Fruit fly (Drosophila melanogaster) whole organism, adult: ENCODE measurements around the gene CG14841.

Experiments
- CG11617 ChIP-seq: fragments of 200-800 bp; sonication (Bioruptor generic); optimal IDR thresholded peaks from 2 replicates; lab custom pipeline; 2017; ENCODE audit warnings: mild to moderate bottlenecking, missing biosample characterization, missing genetic modification reagents, missing genetic modification characterization
- CG12768 ChIP-seq: fragments of 200-800 bp; sonication (Bioruptor generic); optimal IDR thresholded peaks from 2 replicates; lab custom pipeline; 2017; ENCODE audit warnings: missing biosample characterization, missing genetic modification characterization, mild to moderate bottlenecking, moderate library complexity, missing genetic modification reagents
- CG14711 ChIP-seq: fragments of 200-800 bp; sonication (Bioruptor generic); optimal IDR thresholded peaks from 2 replicates; lab custom pipeline; 2018; ENCODE audit warnings: missing biosample characterization, mild to moderate bottlenecking, missing genetic modification characterization, moderate library complexity
- CG1620 ChIP-seq: fragments of 200-800 bp; sonication (Bioruptor generic); optimal IDR thresholded peaks from 2 replicates; lab custom pipeline; 2016; ENCODE audit warnings: missing biosample characterization, missing genetic modification characterization
- CG33017 ChIP-seq: fragments of 200-800 bp; sonication (Bioruptor generic); optimal IDR thresholded peaks from 2 replicates; lab custom pipeline; 2018; ENCODE audit warnings: missing biosample characterization, mild to moderate bottlenecking, missing genetic modification characterization, moderate library complexity
- CG5204 ChIP-seq: fragments of 200-800 bp; sonication (Bioruptor generic); optimal IDR thresholded peaks from 2 replicates; lab custom pipeline; 2016; ENCODE audit warnings: missing biosample characterization, missing genetic modification characterization
- CG7045 ChIP-seq: fragments of 200-800 bp; sonication (Bioruptor generic); optimal IDR thresholded peaks from 2 replicates; lab custom pipeline; 2017; ENCODE audit warnings: missing biosample characterization, mild to moderate bottlenecking, missing genetic modification characterization
- CG7101 ChIP-seq: fragments of 200-800 bp; sonication (Bioruptor generic); optimal IDR thresholded peaks from 2 replicates; lab custom pipeline; 2018; ENCODE audit warnings: missing biosample characterization, mild to moderate bottlenecking, missing genetic modification characterization, moderate library complexity
- Clk ChIP-seq: fragments of 200-800 bp; sonication (Bioruptor generic); optimal IDR thresholded peaks from 2 replicates; lab custom pipeline; 2017; ENCODE audit warnings: missing biosample characterization, missing genetic modification characterization
- Crg-1 ChIP-seq: fragments of 200-800 bp; sonication (Bioruptor generic); optimal IDR thresholded peaks from 2 replicates; lab custom pipeline; 2016; ENCODE audit warnings: missing biosample characterization, missing genetic modification characterization
- Hr96 ChIP-seq: fragments of 200-800 bp; sonication (Bioruptor generic); optimal IDR thresholded peaks from 2 replicates; lab custom pipeline; 2016; ENCODE audit warnings: missing biosample characterization, missing genetic modification characterization
- Mnt ChIP-seq: fragments of 200-800 bp; sonication (Bioruptor generic); optimal IDR thresholded peaks from 2 replicates; lab custom pipeline; 2016; ENCODE audit warnings: missing biosample characterization, mild to moderate bottlenecking, missing genetic modification characterization
- bab1 ChIP-seq: fragments of 200-800 bp; sonication (Bioruptor generic); optimal IDR thresholded peaks from 3 replicates; lab custom pipeline; 2019; ENCODE audit warnings: missing biosample characterization, mild to moderate bottlenecking, missing genetic modification characterization, moderate library complexity
- cic ChIP-seq: fragments of 200-800 bp; sonication (Bioruptor generic); optimal IDR thresholded peaks from 2 replicates; lab custom pipeline; 2017; ENCODE audit warnings: missing biosample characterization, mild to moderate bottlenecking, missing genetic modification characterization, moderate library complexity
- cnc ChIP-seq, 2 experiments: fragments of >200 bp; optimal IDR thresholded peaks; 2 replicates each; lab custom pipeline; 2017
- kay ChIP-seq: fragments of 200-800 bp; sonication (Bioruptor generic); peaks from one replicate; lab custom pipeline; 2016; ENCODE audit warnings: missing biosample characterization, missing genetic modification characterization, borderline replicate concordance
- ovo ChIP-seq: fragments of 200-800 bp; sonication (Bioruptor generic); optimal IDR thresholded peaks from 2 replicates; lab custom pipeline; 2016; ENCODE audit warnings: missing biosample characterization, missing genetic modification characterization
- pad ChIP-seq: fragments of 200-800 bp; sonication (Bioruptor generic); optimal IDR thresholded peaks from 3 replicates; lab custom pipeline; 2017; ENCODE audit warnings: missing biosample characterization, missing genetic modification characterization, mild to moderate bottlenecking, moderate library complexity, missing genetic modification reagents
- tj ChIP-seq: fragments of 200-800 bp; sonication (Bioruptor generic); optimal IDR thresholded peaks from 3 replicates; lab custom pipeline; 2017; ENCODE audit warnings: missing biosample characterization, mild to moderate bottlenecking, missing genetic modification characterization, moderate library complexity
- toe ChIP-seq: fragments of 200-800 bp; sonication (Bioruptor generic); optimal IDR thresholded peaks from 2 replicates; lab custom pipeline; 2016; ENCODE audit warnings: missing biosample characterization, missing genetic modification characterization

The CG14841 gene

DNA sequence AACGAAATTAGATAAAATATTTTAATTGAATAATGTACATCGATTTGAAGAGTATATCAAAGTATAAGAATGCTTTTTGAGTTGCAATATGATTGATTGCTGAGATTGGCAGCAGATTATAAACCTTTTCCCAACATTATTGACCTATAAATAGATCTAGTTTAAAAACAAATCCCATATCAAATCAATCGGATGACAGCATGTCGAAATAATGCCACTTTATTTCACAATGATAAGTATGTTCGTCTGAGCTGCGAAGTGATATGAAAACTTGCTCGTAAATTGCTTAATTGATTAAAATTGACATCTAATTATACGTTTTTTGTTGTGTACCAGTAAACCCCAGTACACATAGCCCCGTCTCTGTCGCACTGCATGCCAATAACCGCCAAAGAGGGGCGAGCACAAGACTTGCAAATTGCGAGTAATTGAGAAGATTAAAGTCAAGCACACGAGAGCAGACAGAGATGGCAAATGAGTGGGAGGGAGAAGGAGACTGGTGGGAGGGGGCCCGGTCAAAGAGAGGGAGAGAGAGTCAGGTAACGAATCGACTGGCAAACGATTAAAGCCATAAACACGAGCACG lies 20.9 kb upstream of the CG14841 start:
- TF ChIP-seq CG11617 (GFP tag; lab: Kevin White, UChicago) (no peak), cic (GFP tag; lab: Kevin White, UChicago) (peak; percentile 75), CG1620 (GFP tag; lab: Kevin White, UChicago) (peak; percentile 36), ovo (GFP tag; lab: Kevin White, UChicago) (peak; percentile 53), kay (peak; percentile 94), pad (peak; percentile 92)

DNA sequence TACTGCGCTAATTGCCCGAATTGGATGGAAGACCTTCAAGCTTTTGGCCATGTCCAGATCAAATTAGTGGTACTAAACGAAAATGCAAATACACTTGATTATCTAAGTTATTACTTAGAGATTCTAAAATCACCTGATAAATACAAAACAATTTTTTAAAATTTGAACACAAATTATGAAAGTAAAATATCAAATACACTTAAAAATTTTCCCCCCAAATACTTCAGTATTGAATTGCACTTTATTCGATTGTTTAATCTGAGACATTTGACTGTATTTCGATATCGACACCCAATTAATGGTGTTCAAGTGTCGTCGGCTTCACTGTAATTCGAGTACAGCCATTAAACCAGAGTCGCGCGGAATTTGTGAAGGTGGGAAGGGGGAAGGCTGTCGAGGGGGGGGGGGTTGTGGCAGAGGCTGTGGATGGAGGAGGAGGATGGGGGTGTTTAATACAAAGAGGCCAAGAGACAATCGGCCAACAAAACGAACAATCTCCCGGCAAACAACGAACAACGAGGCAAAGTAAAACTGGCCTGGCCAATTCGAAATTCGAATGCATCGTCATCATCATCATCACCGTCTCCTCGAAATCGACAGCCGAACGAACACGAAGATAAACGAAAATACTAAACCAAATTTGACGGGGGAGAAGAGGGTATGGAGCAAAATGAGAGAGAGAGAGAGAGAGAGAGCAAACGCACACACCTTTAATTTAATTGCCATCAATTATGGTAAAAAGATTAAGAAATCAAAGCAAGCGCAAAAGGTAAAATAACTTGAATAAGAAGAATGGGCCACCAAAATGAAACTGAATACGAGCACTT lies 20.2 kb upstream of the CG14841 start:
- TF ChIP-seq kay (peak; percentile 80), Crg-1 (GFP tag; lab: Kevin White, UChicago) (no peak), CG12768 (GFP tag; lab: Kevin White, UChicago) (no peak)

DNA sequence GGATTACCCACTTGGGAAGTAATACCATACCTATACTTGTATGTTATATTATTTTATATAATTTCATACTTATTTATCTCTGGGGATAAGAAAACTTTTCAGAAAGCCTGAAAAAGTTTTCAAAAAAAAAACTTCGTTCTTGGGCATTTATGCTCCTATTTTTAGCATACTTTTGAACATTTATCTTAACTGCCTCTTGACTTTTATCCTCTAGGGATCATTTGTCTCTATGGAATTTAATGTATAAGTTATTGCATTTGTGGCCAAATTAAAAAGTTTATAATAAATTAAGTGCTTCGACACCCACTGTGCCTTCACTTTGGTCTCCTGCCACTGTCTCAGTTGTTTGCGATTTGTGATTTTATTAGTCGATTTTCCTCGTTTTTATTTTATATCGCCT lies 18.1 kb upstream of the CG14841 start:
- TF ChIP-seq Mnt = no peak
- TF ChIP-seq toe (GFP tag; lab: Kevin White, UChicago) = no peak
- no peak for TF ChIP-seq CG12768 (GFP tag; lab: Kevin White, UChicago)
- TF ChIP-seq CG33017 (tag; lab: Kevin White, UChicago) = no peak
- no peak for TF ChIP-seq cic (GFP tag; lab: Kevin White, UChicago)
- TF ChIP-seq CG7101 (tag; lab: Kevin White, UChicago) = no peak
- no peak for TF ChIP-seq Clk (GFP tag; lab: Kevin White, UChicago)
- no peak for TF ChIP-seq tj (GFP tag; lab: Kevin White, UChicago)
- no peak for TF ChIP-seq bab1 (GFP tag; lab: Kevin White, UChicago)
- TF ChIP-seq CG14711 = no peak
- TF ChIP-seq CG1620 (GFP tag; lab: Kevin White, UChicago) = no peak
- no peak for TF ChIP-seq CG11617 (GFP tag; lab: Kevin White, UChicago)
- no peak for TF ChIP-seq Hr96
- TF ChIP-seq CG5204 (GFP tag; lab: Kevin White, UChicago) = no peak
- TF ChIP-seq ovo (GFP tag; lab: Kevin White, UChicago) = no peak

DNA sequence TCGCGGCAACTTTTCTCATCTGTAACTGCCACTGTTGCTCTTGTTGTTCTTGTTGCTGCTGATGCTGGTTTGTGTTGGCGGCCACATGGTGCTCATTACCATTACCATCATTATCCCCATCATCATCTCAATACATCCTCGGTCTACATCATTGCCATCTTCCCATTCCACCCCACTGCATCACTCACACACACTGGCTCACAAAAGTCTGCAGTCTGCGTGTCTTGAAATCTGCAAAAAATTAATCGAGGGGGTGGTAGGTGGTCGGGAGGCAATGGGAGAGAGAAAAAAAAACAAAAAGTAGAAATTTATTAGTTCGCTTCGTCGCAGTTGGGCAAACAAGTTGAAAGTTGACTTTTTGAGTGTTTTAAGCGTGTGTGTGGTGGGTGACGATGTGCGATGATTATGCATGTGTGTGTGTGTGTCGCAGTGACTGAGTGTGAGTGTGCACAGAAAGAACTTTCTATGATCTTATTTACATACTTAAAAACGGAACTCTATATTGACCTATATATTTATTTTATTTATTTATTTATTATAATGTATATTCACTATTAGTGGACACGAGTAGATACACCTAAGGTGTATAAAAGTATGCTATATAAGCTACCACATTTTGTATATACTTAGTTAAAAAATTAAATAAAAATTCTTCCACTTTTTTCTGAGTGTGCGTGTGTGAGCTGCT lies 17.2 kb upstream of the CG14841 start:
- no peak for TF ChIP-seq cnc (optimal IDR thresholded peaks at IDR 0.05; lab: Kevin White, UChicago)

DNA sequence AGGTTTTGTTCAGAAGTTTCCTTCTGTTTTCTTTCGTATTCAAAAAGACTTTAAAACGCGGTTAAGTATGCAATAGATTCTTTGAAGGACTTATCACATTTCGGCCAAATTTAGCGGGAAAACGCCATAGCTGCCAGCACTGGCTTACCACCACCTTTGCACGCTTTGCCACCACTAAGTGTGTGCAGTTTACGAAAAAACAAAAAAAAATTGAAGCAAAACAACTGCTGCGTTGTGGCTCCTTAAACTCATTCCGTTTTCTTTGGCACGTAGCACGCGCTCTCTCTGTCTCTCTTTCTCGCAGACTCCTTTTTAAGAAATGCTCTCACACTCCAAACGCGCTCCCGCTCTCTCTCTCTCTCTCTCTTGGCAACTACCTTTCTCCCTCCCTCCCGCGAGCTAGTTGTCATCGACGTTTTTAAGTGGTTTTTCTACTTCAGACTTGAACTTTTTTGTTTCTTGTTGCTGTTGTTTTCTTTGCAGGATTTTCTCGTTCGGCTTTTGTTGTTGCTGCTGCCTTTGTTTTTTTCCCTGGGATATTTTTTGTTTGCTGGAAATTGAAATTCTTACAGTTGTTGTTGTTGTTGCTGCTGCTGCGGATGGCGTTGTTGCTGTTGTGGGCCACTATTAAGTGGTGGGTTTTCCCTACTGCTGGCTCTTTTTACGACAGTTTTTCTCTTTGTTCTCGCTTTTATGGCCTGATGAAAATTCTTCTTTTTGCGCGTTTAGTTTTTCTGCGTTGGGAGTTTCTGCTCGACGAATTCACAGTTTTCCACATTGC lies 16.5 kb upstream of the CG14841 start:
- TF ChIP-seq CG7045 (GFP tag; lab: Kevin White, UChicago) (no peak), ovo (GFP tag; lab: Kevin White, UChicago) (no peak), kay (no peak), CG5204 (GFP tag; lab: Kevin White, UChicago) (no peak), CG11617 (GFP tag; lab: Kevin White, UChicago) (no peak), CG33017 (tag; lab: Kevin White, UChicago) (no peak), Crg-1 (GFP tag; lab: Kevin White, UChicago) (no peak), CG7101 (tag; lab: Kevin White, UChicago) (no peak), Hr96 (no peak), pad (no peak), CG12768 (GFP tag; lab: Kevin White, UChicago) (no peak), CG14711 (no peak), Clk (GFP tag; lab: Kevin White, UChicago) (no peak), Mnt (no peak), CG1620 (GFP tag; lab: Kevin White, UChicago) (no peak), toe (GFP tag; lab: Kevin White, UChicago) (no peak), tj (GFP tag; lab: Kevin White, UChicago) (no peak), cic (GFP tag; lab: Kevin White, UChicago) (no peak)

DNA sequence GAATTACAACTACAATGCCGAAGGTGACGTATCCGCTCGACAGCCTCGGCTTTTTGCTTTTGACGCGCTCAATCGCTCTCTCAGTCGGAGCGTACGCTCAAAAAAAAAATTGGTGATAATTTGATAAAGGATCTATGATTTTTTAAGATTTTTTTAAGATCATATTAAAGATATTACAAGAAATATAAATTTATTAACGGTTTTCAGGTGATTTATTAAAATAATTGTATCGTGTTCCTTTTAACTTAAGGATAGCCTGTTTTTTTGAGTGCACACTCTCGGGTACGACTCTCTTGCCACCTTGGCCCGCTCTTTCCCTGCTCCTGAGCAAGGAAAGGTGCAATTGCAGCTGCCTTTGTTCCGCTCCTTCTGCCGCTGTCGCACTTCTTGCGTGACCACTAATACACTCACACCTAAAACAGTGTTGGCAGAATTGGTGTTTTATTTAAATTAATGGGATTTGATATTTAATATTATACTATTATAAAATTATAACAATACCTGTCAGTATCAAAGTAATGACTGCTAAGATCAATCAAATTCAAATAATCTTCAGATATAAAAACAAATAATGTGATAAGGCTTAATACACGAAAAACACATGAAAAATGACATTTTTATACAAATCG lies 15.8 kb upstream of the CG14841 start:
- TF ChIP-seq CG14711 = peak; percentile 65
- peak; percentile 1 for TF ChIP-seq CG11617 (GFP tag; lab: Kevin White, UChicago)
- TF ChIP-seq Hr96 = no peak
- no peak for TF ChIP-seq bab1 (GFP tag; lab: Kevin White, UChicago)
- TF ChIP-seq CG12768 (GFP tag; lab: Kevin White, UChicago) = peak; percentile 42
- TF ChIP-seq CG7045 (GFP tag; lab: Kevin White, UChicago) = peak; percentile 71
- TF ChIP-seq Clk (GFP tag; lab: Kevin White, UChicago) = peak; percentile 41
- TF ChIP-seq pad = no peak
- TF ChIP-seq toe (GFP tag; lab: Kevin White, UChicago) = peak; percentile 32
- no peak for TF ChIP-seq cnc (optimal IDR thresholded peaks at IDR 0.05; lab: Kevin White, UChicago)
- peak; percentile 36 for TF ChIP-seq CG5204 (GFP tag; lab: Kevin White, UChicago)
- peak; percentile 64 for TF ChIP-seq kay
- TF ChIP-seq CG7101 (tag; lab: Kevin White, UChicago) = peak; percentile 60
- TF ChIP-seq CG33017 (tag; lab: Kevin White, UChicago) = peak; percentile 80
